Fruit fly (Drosophila melanogaster) whole organism, embryonic: ENCODE measurements around the gene CG4020.
A peak's percentile ranks its signal among the peaks of the same experiment; 100 is the strongest.

Source experiments
- Bgb ChIP-seq: fragments of 200-800 bp; sonication (Bioruptor generic); IDR thresholded peaks from 2 replicates; pipeline ENCODE4 v1.3.6; 2022; ENCODE audit warnings: missing biosample characterization, missing genetic modification characterization; ENCODE audit not compliant: partially characterized antibody
- BtbVII ChIP-seq: fragments of 200-800 bp; sonication (Bioruptor generic); optimal IDR thresholded peaks from 3 replicates; lab custom pipeline; 2017; ENCODE audit warnings: missing biosample characterization, mild to moderate bottlenecking, missing genetic modification characterization
- CG10274 ChIP-seq: fragments of 200-800 bp; sonication (Bioruptor generic); optimal IDR thresholded peaks from 3 replicates; lab custom pipeline; 2017; ENCODE audit warnings: missing biosample characterization, mild to moderate bottlenecking, missing genetic modification characterization
- CG13424 ChIP-seq: fragments of 200-800 bp; sonication (Bioruptor generic); optimal IDR thresholded peaks from 2 replicates; lab custom pipeline; 2019; ENCODE audit warnings: missing biosample characterization, mild to moderate bottlenecking, missing genetic modification characterization, moderate library complexity
- CG15269 ChIP-seq: fragments of 200-800 bp; sonication (Bioruptor generic); optimal IDR thresholded peaks from 2 replicates; lab custom pipeline; 2018; ENCODE audit warnings: missing biosample characterization, mild to moderate bottlenecking, missing genetic modification characterization, moderate library complexity
- CG15479 ChIP-seq: fragments of 200-800 bp; sonication (Bioruptor generic); optimal IDR thresholded peaks from 3 replicates; lab custom pipeline; 2019; ENCODE audit warnings: missing biosample characterization, mild to moderate bottlenecking, missing genetic modification characterization, moderate library complexity
- CG16779 ChIP-seq: fragments of 200-800 bp; sonication (Bioruptor generic); IDR thresholded peaks from 2 replicates; pipeline ENCODE4 v1.3.6; 2022; ENCODE audit warnings: missing biosample characterization, missing genetic modification characterization
- CG16813 ChIP-seq: fragments of 200-800 bp; sonication (Bioruptor generic); IDR thresholded peaks from 3 replicates; pipeline ENCODE4 v1.3.6; 2022; ENCODE audit warnings: missing biosample characterization, missing genetic modification characterization; ENCODE audit not compliant: partially characterized antibody
- CG16815 ChIP-seq: fragments of 200-800 bp; sonication (Bioruptor generic); optimal IDR thresholded peaks from 3 replicates; lab custom pipeline; 2017; ENCODE audit warnings: missing biosample characterization, mild to moderate bottlenecking, missing genetic modification characterization
- CG17612 ChIP-seq: fragments of 200-800 bp; sonication (Bioruptor generic); IDR thresholded peaks from 2 replicates; pipeline ENCODE4 v1.3.6; 2022; ENCODE audit warnings: missing biosample characterization, missing genetic modification characterization
- CG2712 ChIP-seq: fragments of 200-800 bp; optimal IDR thresholded peaks from 3 replicates; lab custom pipeline; 2019; ENCODE audit warnings: missing biosample characterization, mild to moderate bottlenecking, missing genetic modification characterization, moderate library complexity
- CG3065 ChIP-seq: fragments of 200-800 bp; sonication (Bioruptor generic); optimal IDR thresholded peaks from 2 replicates; lab custom pipeline; 2016; ENCODE audit warnings: missing biosample characterization, missing genetic modification characterization
- CG32532 ChIP-seq: fragments of 200-800 bp; sonication (Bioruptor generic); IDR thresholded peaks from 2 replicates; pipeline ENCODE4 v1.3.6; 2022; ENCODE audit warnings: missing biosample characterization, missing genetic modification characterization
- CG33557 ChIP-seq: fragments of 200-800 bp; sonication (Bioruptor generic); optimal IDR thresholded peaks from 2 replicates; lab custom pipeline; 2019; ENCODE audit warnings: missing biosample characterization, mild to moderate bottlenecking, missing genetic modification characterization, moderate library complexity
- CG3407 ChIP-seq: fragments of 200-800 bp; sonication (Bioruptor generic); optimal IDR thresholded peaks from 2 replicates; lab custom pipeline; 2018; ENCODE audit warnings: missing biosample characterization, mild to moderate bottlenecking, missing genetic modification characterization
- CG34376 ChIP-seq: fragments of 200-800 bp; sonication (Bioruptor generic); optimal IDR thresholded peaks from 2 replicates; lab custom pipeline; 2018; ENCODE audit warnings: missing biosample characterization, mild to moderate bottlenecking, missing genetic modification characterization
- CG6813 ChIP-seq: fragments of 200-800 bp; sonication (Bioruptor generic); optimal IDR thresholded peaks from 2 replicates; lab custom pipeline; 2017; ENCODE audit warnings: missing biosample characterization, missing genetic modification characterization, mild to moderate bottlenecking, moderate library complexity, missing genetic modification reagents
- CG8359 ChIP-seq: fragments of 200-800 bp; sonication (Bioruptor generic); optimal IDR thresholded peaks from 2 replicates; lab custom pipeline; 2017; ENCODE audit warnings: missing biosample characterization, mild to moderate bottlenecking, missing genetic modification characterization, borderline replicate concordance
- CHES-1-like ChIP-seq: fragments of 200-800 bp; sonication (Bioruptor generic); optimal IDR thresholded peaks from 2 replicates; lab custom pipeline; 2016; ENCODE audit warnings: missing biosample characterization, missing genetic modification characterization
- CTCF ChIP-seq: fragments of 200-800 bp; sonication (Bioruptor generic); optimal IDR thresholded peaks from 2 replicates; lab custom pipeline; 2017; ENCODE audit warnings: missing biosample characterization, mild to moderate bottlenecking, missing genetic modification characterization, moderate library complexity
- Dbx ChIP-seq: fragments of 200-800 bp; sonication (Bioruptor generic); IDR thresholded peaks from 3 replicates; pipeline ENCODE4 v1.3.6; 2022; ENCODE audit warnings: missing biosample characterization, missing genetic modification characterization
- HLH4C ChIP-seq: fragments of 200-800 bp; sonication (Bioruptor generic); IDR thresholded peaks from 3 replicates; pipeline ENCODE4 v1.3.6; 2022; ENCODE audit warnings: missing biosample characterization, missing genetic modification characterization; ENCODE audit not compliant: partially characterized antibody
- Hr3 ChIP-seq: fragments of 200-800 bp; sonication (Bioruptor generic); optimal IDR thresholded peaks from 3 replicates; lab custom pipeline; 2016; ENCODE audit warnings: missing biosample characterization, missing genetic modification characterization
- Max ChIP-seq: fragments of 200-800 bp; sonication (Bioruptor generic); optimal IDR thresholded peaks from 2 replicates; lab custom pipeline; 2016; ENCODE audit warnings: missing biosample characterization, mild to moderate bottlenecking, missing genetic modification characterization
- Med ChIP-seq: fragments of 200-800 bp; sonication (Bioruptor generic); peaks from one replicate; lab custom pipeline; 2016; ENCODE audit warnings: missing biosample characterization, missing genetic modification characterization, mild to moderate bottlenecking, inconsistent platforms, moderate library complexity
- Sox100B ChIP-seq: fragments of 200-800 bp; sonication (Bioruptor generic); optimal IDR thresholded peaks from 3 replicates; lab custom pipeline; 2018; ENCODE audit warnings: missing biosample characterization, mild to moderate bottlenecking, missing genetic modification characterization
- Taf1 ChIP-seq: fragments of 200-800 bp; sonication (Bioruptor generic); IDR thresholded peaks from 2 replicates; pipeline ENCODE4 v1.3.6; 2022; ENCODE audit warnings: missing biosample characterization, missing genetic modification characterization
- bbx ChIP-seq: fragments of 200-800 bp; sonication (Bioruptor generic); IDR thresholded peaks from 2 replicates; pipeline ENCODE4 v1.3.6; 2022; ENCODE audit warnings: missing biosample characterization, missing genetic modification characterization; ENCODE audit not compliant: partially characterized antibody
- cad ChIP-seq: fragments of >200 bp; optimal IDR thresholded peaks from 2 replicates; lab custom pipeline; 2017; ENCODE audit warnings: missing biosample characterization, missing genetic modification characterization
- chinmo ChIP-seq: fragments of 200-800 bp; sonication (Bioruptor generic); IDR thresholded peaks from 4 replicates; pipeline ENCODE4 v1.3.6; 2022; ENCODE audit warnings: missing biosample characterization, missing genetic modification characterization; ENCODE audit not compliant: partially characterized antibody
- corto ChIP-seq: fragments of 200-800 bp; sonication (Bioruptor generic); optimal IDR thresholded peaks from 2 replicates; lab custom pipeline; 2016; ENCODE audit warnings: missing biosample characterization, mild to moderate bottlenecking, missing genetic modification characterization, moderate library complexity
- dm ChIP-seq: fragments of 200-800 bp; sonication (Bioruptor generic); optimal IDR thresholded peaks from 3 replicates; lab custom pipeline; 2016; ENCODE audit warnings: missing biosample characterization, missing genetic modification characterization
- ems ChIP-seq: fragments of 200-800 bp; sonication (Bioruptor generic); optimal IDR thresholded peaks from 3 replicates; lab custom pipeline; 2016; ENCODE audit warnings: missing biosample characterization, missing genetic modification characterization
- fd96Cb ChIP-seq: fragments of 200-800 bp; sonication (Bioruptor generic); optimal IDR thresholded peaks from 2 replicates; lab custom pipeline; 2018; ENCODE audit warnings: missing biosample characterization, mild to moderate bottlenecking, missing genetic modification characterization, moderate library complexity
- hbn ChIP-seq: fragments of 200-800 bp; sonication (Bioruptor generic); IDR thresholded peaks from 2 replicates; pipeline ENCODE4 v1.3.6; 2022; ENCODE audit warnings: missing biosample characterization, missing genetic modification characterization; ENCODE audit not compliant: partially characterized antibody
- hth ChIP-seq: fragments of >200 bp; optimal IDR thresholded peaks from 2 replicates; lab custom pipeline; 2017; ENCODE audit warnings: inconsistent platforms
- lab ChIP-seq: fragments of 200-800 bp; sonication (Bioruptor generic); optimal IDR thresholded peaks from 3 replicates; lab custom pipeline; 2017; ENCODE audit warnings: missing biosample characterization, missing genetic modification characterization, mild to moderate bottlenecking, moderate library complexity, missing genetic modification reagents
- nau ChIP-seq: fragments of 200-800 bp; sonication (Bioruptor generic); optimal IDR thresholded peaks from 3 replicates; lab custom pipeline; 2017; ENCODE audit warnings: missing biosample characterization, mild to moderate bottlenecking, missing genetic modification characterization, missing genetic modification reagents
- psq ChIP-seq: fragments of 200-800 bp; sonication (Bioruptor generic); optimal IDR thresholded peaks from 2 replicates; lab custom pipeline; 2017; ENCODE audit warnings: missing biosample characterization, missing genetic modification characterization
- ranshi ChIP-seq: fragments of 200-800 bp; sonication (Bioruptor generic); IDR thresholded peaks from 2 replicates; pipeline ENCODE4 v1.3.6; 2022; ENCODE audit warnings: missing biosample characterization, missing genetic modification characterization
- sens ChIP-seq: fragments of 200-800 bp; sonication (Bioruptor generic); peaks from one replicate; lab custom pipeline; 2016; ENCODE audit warnings: missing biosample characterization, missing genetic modification characterization
- shn ChIP-seq: fragments of 200-800 bp; sonication (Bioruptor generic); optimal IDR thresholded peaks from 3 replicates; lab custom pipeline; 2016; ENCODE audit warnings: missing biosample characterization, missing genetic modification characterization
- sug ChIP-seq: fragments of 200-800 bp; optimal IDR thresholded peaks from 2 replicates; lab custom pipeline; 2019; ENCODE audit warnings: missing biosample characterization, mild to moderate bottlenecking, missing genetic modification characterization, moderate library complexity
- ttk ChIP-seq: fragments of 200-800 bp; sonication (Bioruptor generic); IDR thresholded peaks from 2 replicates; pipeline ENCODE4 v2.1.2; 2022; ENCODE audit warnings: missing biosample characterization, missing genetic modification characterization
- vnd ChIP-seq: fragments of 200-800 bp; sonication (Bioruptor generic); IDR thresholded peaks from 3 replicates; pipeline ENCODE4 v1.3.6; 2022; ENCODE audit warnings: missing biosample characterization, missing genetic modification characterization; ENCODE audit not compliant: partially characterized antibody
- wdn ChIP-seq: fragments of 200-800 bp; sonication (Bioruptor generic); IDR thresholded peaks from 2 replicates; pipeline ENCODE4 v1.3.6; 2022; ENCODE audit warnings: missing biosample characterization, missing genetic modification characterization
- zfh2 ChIP-seq: fragments of 200-800 bp; sonication (Bioruptor generic); optimal IDR thresholded peaks from 2 replicates; lab custom pipeline; 2016; ENCODE audit warnings: missing biosample characterization, missing genetic modification characterization

CG4020 gene

dm6 chrX:5907916-5908315 lies 2.4 kb downstream of the CG4020 start, which contains the start of gene CG12236 (continued):
- TF ChIP-seq psq (GFP tag; lab: Kevin White, UChicago) (no peak), BtbVII (GFP tag; lab: Kevin White, UChicago) (no peak), CG3407 (GFP tag; lab: Kevin White, UChicago) (no peak), CG16815 (GFP tag; lab: Kevin White, UChicago) (no peak)

- TF ChIP-seq Sox100B (GFP tag; lab: Kevin White, UChicago) (no peak), chinmo (GFP tag; lab: Robert Waterston, UW) (0 out of 4 replicates have a peak, but pooled peaks have one; percentile 49), CG3065 (GFP tag; lab: Kevin White, UChicago) (no peak), ttk (GFP tag; lab: Robert Waterston, UW) (no peak), zfh2 (GFP tag; lab: Kevin White, UChicago) (no peak), fd96Cb (tag; lab: Kevin White, UChicago) (no peak), CG33557 (GFP tag; lab: Kevin White, UChicago) (no peak), sens (GFP tag; lab: Kevin White, UChicago) (peak; percentile 54), CG8359 (GFP tag; lab: Kevin White, UChicago) (no peak), ranshi (GFP tag; lab: Robert Waterston, UW) (no peak), hbn (GFP tag; lab: Robert Waterston, UW) (no peak), CG6813 (no peak), CG34376 (GFP tag; lab: Kevin White, UChicago) (peak; percentile 41), CHES-1-like (no peak), sug (tag; lab: Kevin White, UChicago) (peak; percentile 99), wdn (GFP tag; lab: Robert Waterston, UW) (no peak), CG13424 (tag; lab: Kevin White, UChicago) (no peak), CG10274 (GFP tag; lab: Kevin White, UChicago) (no peak), CG15479 (GFP tag; lab: Kevin White, UChicago) (peak; percentile 35), dm (GFP tag; lab: Kevin White, UChicago) (no peak), Taf1 (GFP tag; lab: Robert Waterston, UW) (no peak), Bgb (no peak), bbx (no peak), vnd (GFP tag; lab: Robert Waterston, UW) (no peak), Max (GFP tag; lab: Kevin White, UChicago) (no peak), CG32532 (GFP tag; lab: Robert Waterston, UW) (no peak), Hr3 (GFP tag; lab: Kevin White, UChicago) (no peak), ems (GFP tag; lab: Kevin White, UChicago) (no peak), CG16813 (no peak)
These were observed 9.6 kb downstream of the CG4020 start for dm6 chrX:5914992-5915751.

DNA sequence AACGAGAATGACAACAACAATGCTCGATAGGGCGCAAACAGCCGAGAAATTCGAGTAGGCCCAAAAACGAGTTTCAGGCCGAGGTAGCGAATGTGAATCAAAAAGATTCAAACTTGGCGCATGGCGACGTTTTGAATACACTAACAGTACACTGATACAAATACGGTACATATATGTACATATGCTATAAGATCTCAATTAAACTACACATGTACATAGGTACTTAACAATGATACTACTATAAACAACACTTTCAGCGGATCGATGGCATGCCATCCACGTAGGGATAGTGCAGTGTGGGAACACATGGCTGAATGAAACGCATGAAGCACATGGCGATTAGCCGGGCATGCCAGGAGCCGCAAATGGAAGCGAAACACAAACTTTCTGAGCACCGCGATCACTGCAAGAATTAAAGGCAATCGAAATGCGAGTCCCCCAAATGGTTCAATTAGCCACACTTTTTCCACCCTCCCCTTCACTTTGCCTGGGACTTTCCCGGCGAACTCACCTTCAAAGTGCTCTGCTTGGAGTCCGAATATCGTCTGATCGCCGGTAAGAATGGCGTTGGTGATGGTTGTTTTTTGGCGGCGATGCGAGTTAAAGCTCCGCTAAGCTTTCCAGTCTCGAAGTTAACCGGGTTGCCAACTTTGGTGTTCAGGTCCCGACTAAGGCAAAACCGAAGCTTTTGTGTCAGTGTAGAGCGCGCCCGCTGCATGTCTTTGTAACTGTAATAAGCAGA lies 10.4 kb downstream of the CG4020 start:
- peak; percentile 15; the same call in 1 of the 3 replicates for TF ChIP-seq HLH4C
- TF ChIP-seq Med (GFP tag; lab: Kevin White, UChicago) = peak; percentile 84
- peak; percentile 1 for TF ChIP-seq lab
- TF ChIP-seq cad (GFP tag; lab: Kevin White, UChicago) = no peak
- TF ChIP-seq CG17612 (GFP tag; lab: Robert Waterston, UW) = no peak
- TF ChIP-seq CG15269 (tag; lab: Kevin White, UChicago) = no peak
- no peak for TF ChIP-seq shn (GFP tag; lab: Kevin White, UChicago)
- peak; percentile 77 for TF ChIP-seq CTCF
- no peak for TF ChIP-seq Dbx (GFP tag; lab: Robert Waterston, UW)
- TF ChIP-seq nau (GFP tag; lab: Kevin White, UChicago) = no peak
- no peak for TF ChIP-seq CG2712 (tag; lab: Kevin White, UChicago)
- TF ChIP-seq hth = no peak
- TF ChIP-seq CG16779 (GFP tag; lab: Robert Waterston, UW) = no peak
- no peak for TF ChIP-seq corto (GFP tag; lab: Kevin White, UChicago)
